Worm (Caenorhabditis elegans): ENCODE measurements around the gene mtre-1.

mtre-1 gene

DNA sequence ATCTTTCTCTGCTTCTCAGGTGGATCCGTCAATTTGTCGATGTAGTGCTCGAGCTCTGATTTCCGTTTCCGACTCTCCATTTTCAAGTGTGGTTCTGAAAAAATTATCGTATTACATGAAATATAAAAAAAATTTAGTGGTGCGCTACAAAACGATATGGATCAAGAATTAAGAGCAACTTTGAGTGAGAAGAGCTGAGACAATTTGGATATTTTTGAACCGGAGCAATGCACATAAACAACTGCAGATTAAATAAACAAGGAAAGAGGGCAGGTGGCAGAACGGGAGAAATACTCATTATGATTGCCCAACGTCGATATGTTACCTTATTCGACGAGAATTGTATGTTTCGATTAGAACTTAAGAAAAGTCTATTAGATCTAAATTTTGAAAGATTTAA is 22.7 kb downstream of the mtre-1 start, which contains the start of gene swsn-7:
Gene swsn-7 (minus strand): TSS at position 101 of the 400 bp plus-strand sequence.
- TF ChIP-seq lin-39 (tag; optimal IDR thresholded peaks at IDR 0.05) (no peak), efl-1 (optimal IDR thresholded peaks at IDR 0.05) (no peak), efl-1 (GFP tag; optimal IDR thresholded peaks at IDR 0.05 in 1 of 2) (peak in 1 of 2 experiments; percentile 61), aha-1 (tag; optimal IDR thresholded peaks at IDR 0.05) (no peak), lsy-2 (tag; optimal IDR thresholded peaks at IDR 0.05) (no peak)

DNA sequence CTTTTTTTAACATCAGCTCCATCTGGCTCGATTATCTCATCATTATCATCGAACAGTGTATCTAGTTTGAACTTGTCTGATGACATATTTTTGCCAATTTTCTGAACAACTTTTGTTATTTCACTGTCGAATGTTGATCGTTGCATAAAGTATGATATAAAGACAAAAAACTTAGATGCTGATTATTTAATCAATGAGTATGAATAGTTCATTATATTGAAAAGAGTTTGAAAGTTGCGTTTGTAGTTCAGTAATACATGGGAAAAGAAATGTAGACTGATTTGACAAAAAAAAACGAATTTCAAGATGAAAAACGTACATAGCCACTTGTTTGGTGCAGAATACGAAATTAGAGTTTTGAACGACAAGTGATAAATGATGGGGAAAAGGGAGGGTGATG is 27.9 kb downstream of the mtre-1 start, which contains the start of gene hda-2:
Gene hda-2 (minus strand): TSS at position 101 of the 400 bp plus-strand sequence.
- no peak for TF ChIP-seq pax-3 (tag; optimal IDR thresholded peaks at IDR 0.05)
- TF ChIP-seq lsy-2 (tag; optimal IDR thresholded peaks at IDR 0.05), result no peak
- no peak for TF ChIP-seq lin-14 (GFP tag; optimal IDR thresholded peaks at IDR 0.05)
- no peak for TF ChIP-seq nhr-84 (tag; optimal IDR thresholded peaks at IDR 0.05)
- TF ChIP-seq lin-15B (tag; optimal IDR thresholded peaks at IDR 0.05), result no peak
- TF ChIP-seq mef-2 (tag; optimal IDR thresholded peaks at IDR 0.05), result no peak
- no peak for TF ChIP-seq xbp-1 (tag; optimal IDR thresholded peaks at IDR 0.05)
- no peak for TF ChIP-seq fkh-8 (tag; optimal IDR thresholded peaks at IDR 0.05)
- no peak for TF ChIP-seq tlp-1 (tag; optimal IDR thresholded peaks at IDR 0.05)
- no peak for TF ChIP-seq lin-39 (tag; optimal IDR thresholded peaks at IDR 0.05)

DNA sequence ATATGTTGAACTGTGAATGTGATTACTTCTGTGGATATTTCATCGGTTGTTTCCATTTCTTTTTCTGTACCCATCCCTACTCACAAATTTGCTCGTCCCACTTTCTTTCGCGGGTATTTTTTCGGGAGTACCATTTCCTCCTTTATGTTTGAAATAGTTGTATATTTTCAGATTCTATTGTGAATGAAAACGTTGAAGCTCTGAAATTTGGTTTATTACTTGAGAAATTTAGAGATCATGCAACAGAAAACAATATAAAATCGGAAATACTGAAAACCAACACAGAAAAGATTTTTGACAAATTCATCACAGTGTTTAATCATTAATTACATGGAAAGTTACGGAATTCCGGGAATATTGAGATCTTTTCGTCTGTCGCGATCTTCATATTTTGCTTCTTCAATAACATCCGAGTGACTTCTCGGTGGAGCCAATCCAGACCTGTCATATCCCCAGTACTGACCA is 29.8 kb downstream of the mtre-1 start:
- TF ChIP-seq sup-37 (GFP tag; optimal IDR thresholded peaks at IDR 0.05) (no peak), nhr-90 (tag; optimal IDR thresholded peaks at IDR 0.05; ENCODE audit: poor library complexity) (peak; percentile 20), aly-2 (tag; optimal IDR thresholded peaks at IDR 0.05) (peak; percentile 47), efl-1 (optimal IDR thresholded peaks at IDR 0.05) (no peak), efl-1 (GFP tag; optimal IDR thresholded peaks at IDR 0.05 in 1 of 2) (peak in 1 of 2 experiments; percentile 54)

DNA sequence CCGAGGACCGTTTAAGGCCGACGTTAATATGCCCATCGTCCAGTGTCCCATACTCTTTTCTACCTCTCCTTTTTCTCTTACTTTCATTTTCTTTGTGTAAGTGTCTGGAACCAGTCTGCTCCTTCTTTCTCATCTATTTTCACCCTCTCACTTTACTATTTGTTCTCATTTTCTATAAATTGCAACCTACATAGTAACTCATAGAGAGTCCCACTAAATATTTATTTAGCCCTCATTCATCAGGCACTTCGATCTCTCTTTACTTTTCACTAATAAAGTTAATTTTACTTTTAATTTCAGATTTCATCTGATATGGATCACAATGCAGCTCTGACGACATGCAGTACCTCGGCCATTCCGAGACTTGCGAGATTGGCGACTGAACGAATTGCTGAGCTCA is 33.0 kb downstream of the mtre-1 start, which contains the start of gene zyg-11:
Gene zyg-11 (plus strand): TSS at position 301 of the 400 bp plus-strand sequence.
- no peak for TF ChIP-seq zag-1 (tag; optimal IDR thresholded peaks at IDR 0.05)
- TF ChIP-seq C04F5.9 (tag; optimal IDR thresholded peaks at IDR 0.05), result no peak
- TF ChIP-seq mab-9 (GFP tag; IDR thresholded peaks at IDR 0.05), result no peak
- peak; percentile 7 for TF ChIP-seq lir-3 (tag; optimal IDR thresholded peaks at IDR 0.05; ENCODE audit: poor library complexity)
- TF ChIP-seq ceh-90 (tag; optimal IDR thresholded peaks at IDR 0.05), result no peak
- no peak for TF ChIP-seq lin-15B (tag; optimal IDR thresholded peaks at IDR 0.05)
- no peak for TF ChIP-seq nhr-237 (tag; optimal IDR thresholded peaks at IDR 0.05)
- no peak for TF ChIP-seq swsn-7 (tag; optimal IDR thresholded peaks at IDR 0.05)
- no peak for TF ChIP-seq pag-3 (tag; optimal IDR thresholded peaks at IDR 0.05; ENCODE audit: borderline replicate concordance, insufficient read depth)
- TF ChIP-seq unc-86 (tag; optimal IDR thresholded peaks at IDR 0.05), result no peak
- TF ChIP-seq C16A3.4 (tag; optimal IDR thresholded peaks at IDR 0.05), result no peak
- no peak for TF ChIP-seq snpc-4 (tag; optimal IDR thresholded peaks at IDR 0.05)
- TF ChIP-seq egl-27 (tag; optimal IDR thresholded peaks at IDR 0.05), result no peak
- TF ChIP-seq efl-1 (optimal IDR thresholded peaks at IDR 0.05), result peak in 1 of 2 experiments; percentile 12
- TF ChIP-seq efl-1 (GFP tag; optimal IDR thresholded peaks at IDR 0.05 in 1 of 2), result no peak
- TF ChIP-seq ces-1 (GFP tag; optimal IDR thresholded peaks at IDR 0.05), result no peak

DNA sequence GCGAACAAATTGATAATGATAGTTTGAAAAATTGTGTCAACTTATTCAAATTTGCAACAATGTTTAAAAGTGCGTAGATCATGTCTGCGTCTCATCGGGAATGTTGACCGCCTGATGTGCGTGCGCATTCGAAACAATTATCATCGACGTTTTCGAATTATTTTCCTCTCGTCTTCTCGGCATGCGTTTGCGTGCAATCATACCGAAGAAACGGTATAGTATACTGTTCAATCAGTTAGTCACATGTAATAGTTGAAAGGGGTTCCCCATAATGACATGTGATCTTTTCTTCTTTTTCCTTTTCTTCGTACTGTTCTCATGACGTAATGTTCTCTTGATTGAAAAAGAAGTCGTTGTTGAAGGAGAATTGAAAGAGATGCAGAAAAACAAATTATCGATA is 33.6 kb downstream of the mtre-1 start:
- TF ChIP-seq mdl-1 (tag; optimal IDR thresholded peaks at IDR 0.05) (peak; percentile 19 to 95), nhr-47 (tag; optimal IDR thresholded peaks at IDR 0.05) (peak; percentile 53), nhr-76 (tag; optimal IDR thresholded peaks at IDR 0.05) (no peak), rnt-1 (tag; optimal IDR thresholded peaks at IDR 0.05) (no peak), nhr-237 (tag; optimal IDR thresholded peaks at IDR 0.05) (no peak), nhr-85 (tag) (peak; percentile 99), tbx-2 (tag; optimal IDR thresholded peaks at IDR 0.05) (peak; percentile 69), snu-23 (GFP tag; optimal IDR thresholded peaks at IDR 0.05) (peak; percentile 88), snpc-4 (tag; optimal IDR thresholded peaks at IDR 0.05) (peak; percentile 23), unc-130 (tag; optimal IDR thresholded peaks at IDR 0.05) (peak; percentile 66), jun-1 (tag; optimal IDR thresholded peaks at IDR 0.05) (peak; percentile 54), ces-1 (GFP tag; optimal IDR thresholded peaks at IDR 0.05) (no peak), dsc-1 (tag; optimal IDR thresholded peaks at IDR 0.05) (no peak), lsy-2 (tag; optimal IDR thresholded peaks at IDR 0.05) (peak; percentile 46 to 82), elt-2 (tag; optimal IDR thresholded peaks at IDR 0.05) (peak; percentile 82), ztf-4 (tag; optimal IDR thresholded peaks at IDR 0.05) (peak; percentile 67), sptf-1 (tag; optimal IDR thresholded peaks at IDR 0.05) (no peak), hlh-17 (GFP tag; optimal IDR thresholded peaks at IDR 0.05; ENCODE audit: borderline replicate concordance) (no peak), xbp-1 (tag; optimal IDR thresholded peaks at IDR 0.05) (peak; percentile 43), mef-2 (tag; optimal IDR thresholded peaks at IDR 0.05) (no peak), dpl-1 (GFP tag; optimal IDR thresholded peaks at IDR 0.05) (peak in 2 of 3 experiments; percentile 52 to 57)

All from whole organism, L1 larva.